Fruit fly (Drosophila melanogaster): Measurements from ENCODE around the gene Coq8.

- TF ChIP-seq pan (optimal IDR thresholded peaks at IDR 0.05) (no peak), Jra (GFP tag; optimal IDR thresholded peaks at IDR 0.05) (no peak), br (GFP tag; optimal IDR thresholded peaks at IDR 0.05) (no peak), psq (GFP tag; optimal IDR thresholded peaks at IDR 0.05) (no peak), GATAd (GFP tag; optimal IDR thresholded peaks at IDR 0.05) (no peak), Dfd (GFP tag; optimal IDR thresholded peaks at IDR 0.05) (no peak), Myc (optimal IDR thresholded peaks at IDR 0.05) (no peak), fru (GFP tag; optimal IDR thresholded peaks at IDR 0.05) (no peak), Hr78 (GFP tag; optimal IDR thresholded peaks at IDR 0.05) (no peak), OdsH (GFP tag; optimal IDR thresholded peaks at IDR 0.05) (no peak), foxo (GFP tag; optimal IDR thresholded peaks at IDR 0.05) (no peak)
Measured at dm6 chrX:12887549-12887948, 13.4 kb downstream of the Coq8 start.

Measured in whole organism, wandering third instar larva.